Fruit fly (Drosophila melanogaster): ENCODE results near the gene CG6938.

CG6938 gene

dm6 chr3L:12036658-12037057 lies 52.0 kb downstream of the CG6938 start:
- no peak for TF ChIP-seq CG17801 (GFP tag; optimal IDR thresholded peaks at IDR 0.05; ENCODE audit: partially characterized antibody)

DNA sequence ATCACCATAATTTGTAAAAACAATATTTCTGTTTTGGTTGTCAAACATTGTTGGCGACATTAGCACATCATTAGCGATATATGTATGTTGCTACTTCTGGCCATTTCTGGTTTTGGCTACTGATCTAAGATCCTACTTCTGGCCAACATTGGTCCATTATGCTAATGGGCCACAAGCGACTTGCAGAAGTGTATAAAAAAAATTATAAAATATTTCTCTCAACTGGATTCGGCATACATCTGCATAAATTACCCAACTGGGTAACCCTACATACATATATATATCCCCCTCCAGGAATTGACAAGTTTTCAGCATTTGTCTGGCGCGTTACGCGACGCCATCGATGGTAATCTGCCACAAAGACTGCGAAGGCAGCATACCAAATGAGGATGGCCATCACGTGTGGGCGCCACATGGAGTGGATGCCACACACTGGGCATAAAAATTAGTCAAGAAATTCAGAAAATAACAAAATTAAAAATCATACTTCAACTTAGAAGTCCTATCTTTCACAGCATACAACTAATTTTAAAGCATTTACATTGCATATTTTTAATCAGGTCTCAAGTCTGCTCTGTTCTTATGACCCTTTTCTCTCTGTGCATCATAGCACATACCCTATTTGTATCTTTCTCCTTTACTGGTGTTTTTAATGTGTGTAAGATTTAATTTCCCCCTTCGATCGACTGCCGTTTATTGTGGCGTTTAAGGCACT lies 52.9 kb downstream of the CG6938 start:
- TF ChIP-seq CG17801 (GFP tag; optimal IDR thresholded peaks at IDR 0.05; ENCODE audit: partially characterized antibody), result no peak

dm6 chr3L:12039084-12039483 lies 54.4 kb downstream of the CG6938 start:
- no peak for TF ChIP-seq CG17801 (GFP tag; optimal IDR thresholded peaks at IDR 0.05; ENCODE audit: partially characterized antibody)

Measured in ovary, adult (tissue).